Worm (Caenorhabditis elegans) whole organism, young adult: Measurements from ENCODE around the gene lin-52.

ENCODE experiments used
- B0261.1 ChIP-seq: sonication (generic microtip); optimal IDR thresholded peaks from 2 replicates; lab custom pipeline; 2016; ENCODE audit warnings: mild to moderate bottlenecking, missing genetic modification characterization, moderate library complexity, missing compliant biosample characterization
- C17E4.6 ChIP-seq: fragments of 200-800 bp; sonication (Bioruptor generic); IDR thresholded peaks from 2 replicates; pipeline ENCODE4 v1.3.6; 2022; ENCODE audit warnings: missing genetic modification reagents, missing genetic modification characterization, missing compliant biosample characterization
- D2030.7 ChIP-seq: fragments of 200-800 bp; sonication (Bioruptor generic); IDR thresholded peaks from 2 replicates; pipeline ENCODE4 v1.3.6; 2022; ENCODE audit warnings: missing genetic modification reagents, missing genetic modification characterization, missing compliant biosample characterization
- F10E7.11 ChIP-seq: sonication (generic microtip); optimal IDR thresholded peaks from 2 replicates; lab custom pipeline; 2017; ENCODE audit warnings: mild to moderate bottlenecking, missing genetic modification characterization, moderate library complexity, missing compliant biosample characterization
- F33H1.4 ChIP-seq: fragments of 200-800 bp; sonication (Bioruptor generic); IDR thresholded peaks from 2 replicates; pipeline ENCODE4 v1.3.6; 2022; ENCODE audit warnings: missing genetic modification reagents, missing genetic modification characterization, missing compliant biosample characterization
- F39B2.1 ChIP-seq: fragments of 200-800 bp; sonication (Bioruptor generic); IDR thresholded peaks from 2 replicates; pipeline ENCODE4 v1.3.6; 2022; ENCODE audit warnings: missing genetic modification reagents, missing genetic modification characterization, missing compliant biosample characterization
- F52B5.7 ChIP-seq: sonication (generic microtip); optimal IDR thresholded peaks from 2 replicates; lab custom pipeline; 2016; ENCODE audit warnings: mild to moderate bottlenecking, missing genetic modification characterization, missing compliant biosample characterization
- K11D2.4 ChIP-seq: fragments of 200-800 bp; sonication (Bioruptor generic); IDR thresholded peaks from 2 replicates; pipeline ENCODE4 v1.3.6; 2022; ENCODE audit warnings: missing genetic modification reagents, missing genetic modification characterization, missing compliant biosample characterization
- T26A5.8 ChIP-seq: sonication (generic microtip); optimal IDR thresholded peaks from 2 replicates; lab custom pipeline; 2016; ENCODE audit warnings: missing genetic modification characterization, missing compliant biosample characterization
- Y67H2A.10 ChIP-seq: fragments of 200-800 bp; sonication (Bioruptor generic); conservative IDR thresholded peaks from 2 replicates; pipeline ENCODE4 v1.3.6; 2022; ENCODE audit warnings: missing genetic modification reagents, missing genetic modification characterization, missing compliant biosample characterization
- ZK185.1 ChIP-seq: sonication (generic microtip); optimal IDR thresholded peaks from 2 replicates; lab custom pipeline; 2016; ENCODE audit warnings: mild to moderate bottlenecking, missing genetic modification characterization, missing compliant biosample characterization; ENCODE audit not compliant: poor library complexity, severe bottlenecking
- bed-1 ChIP-seq: fragments of 200-800 bp; sonication (Bioruptor generic); IDR thresholded peaks from 2 replicates; pipeline ENCODE4 v1.3.6; 2022; ENCODE audit warnings: missing genetic modification reagents, missing genetic modification characterization, missing compliant biosample characterization
- cebp-2 ChIP-seq: fragments of 200-800 bp; sonication (Bioruptor generic); IDR thresholded peaks from 2 replicates; pipeline ENCODE4 v1.3.6; 2022; ENCODE audit warnings: missing genetic modification characterization, missing compliant biosample characterization
- ceh-91 ChIP-seq: fragments of 200-800 bp; sonication (Bioruptor generic); IDR thresholded peaks from 2 replicates; pipeline ENCODE4 v1.3.6; 2022; ENCODE audit warnings: missing genetic modification reagents, missing genetic modification characterization, missing compliant biosample characterization
- dpff-1 ChIP-seq: sonication (generic microtip); optimal IDR thresholded peaks from 2 replicates; lab custom pipeline; 2017; ENCODE audit warnings: mild to moderate bottlenecking, missing genetic modification characterization, missing compliant biosample characterization
- efl-1 ChIP-seq: fragments of 150-350 bp; optimal IDR thresholded peaks from 2 replicates; lab custom pipeline; 2014; ENCODE audit warnings: missing biosample characterization, missing genetic modification reagents, missing genetic modification characterization
- ekl-4 ChIP-seq: fragments of 200-800 bp; sonication (Bioruptor generic); IDR thresholded peaks from 2 replicates; pipeline ENCODE4 v1.3.6; 2022; ENCODE audit warnings: missing genetic modification reagents, missing genetic modification characterization, missing compliant biosample characterization
- let-607 ChIP-seq, 2 experiments: fragments of 200-800 bp in 1 of 2; sonication (Bioruptor generic) in 1 of 2; sonication (generic microtip) in 1 of 2; optimal IDR thresholded peaks; 2 replicates each; lab custom pipeline; 2016 to 2018; ENCODE audit warnings: mild to moderate bottlenecking in 2 of 2, missing compliant biosample characterization in 2 of 2, missing genetic modification characterization in 2 of 2, moderate library complexity in 2 of 2, missing genotype in 1 of 2
- lin-40 ChIP-seq: sonication (generic microtip); optimal IDR thresholded peaks from 2 replicates; lab custom pipeline; 2016; ENCODE audit warnings: missing genetic modification characterization, mild to moderate bottlenecking, missing compliant biosample characterization, missing genotype, missing genetic modification reagents
- lin-54 ChIP-seq: fragments of 200-800 bp; sonication (Bioruptor generic); optimal IDR thresholded peaks from 2 replicates; lab custom pipeline; 2018; ENCODE audit warnings: mild to moderate bottlenecking, missing genetic modification characterization, missing compliant biosample characterization
- lsl-1 ChIP-seq: fragments of 200-800 bp; sonication (Bioruptor generic); optimal IDR thresholded peaks from 2 replicates; lab custom pipeline; 2018; ENCODE audit warnings: mild to moderate bottlenecking, missing genetic modification characterization, moderate library complexity, missing compliant biosample characterization
- madf-10 ChIP-seq: sonication (generic microtip); optimal IDR thresholded peaks from 2 replicates; lab custom pipeline; 2016; ENCODE audit warnings: mild to moderate bottlenecking, missing genetic modification characterization, missing compliant biosample characterization
- madf-6 ChIP-seq: fragments of 200-800 bp; sonication (Bioruptor generic); IDR thresholded peaks from 2 replicates; pipeline ENCODE4 v1.3.6; 2022; ENCODE audit warnings: missing genetic modification reagents, missing genetic modification characterization, missing compliant biosample characterization
- madf-8 ChIP-seq: fragments of 200-800 bp; sonication (Bioruptor generic); conservative IDR thresholded peaks from 2 replicates; pipeline ENCODE4 v1.3.6; 2022; ENCODE audit warnings: missing genetic modification reagents, missing genetic modification characterization, missing compliant biosample characterization
- mel-28 ChIP-seq: sonication (generic microtip); optimal IDR thresholded peaks from 2 replicates; lab custom pipeline; 2016; ENCODE audit warnings: borderline replicate concordance, mild to moderate bottlenecking, missing genetic modification characterization, missing compliant biosample characterization
- mes-4 ChIP-seq: sonication (generic microtip); optimal IDR thresholded peaks from 2 replicates; lab custom pipeline; 2016; ENCODE audit warnings: missing genotype, missing genetic modification characterization, missing compliant biosample characterization
- nfya-1 ChIP-seq: sonication (generic microtip); optimal IDR thresholded peaks from 2 replicates; lab custom pipeline; 2017; ENCODE audit warnings: antibody characterized with exemption, missing compliant biosample characterization, missing genetic modification characterization, borderline replicate concordance; ENCODE audit not compliant: insufficient read depth
- nfyb-1 ChIP-seq: fragments of 200-800 bp; sonication (Bioruptor generic); IDR thresholded peaks from 2 replicates; pipeline ENCODE4 v1.3.6; 2022; ENCODE audit warnings: missing genetic modification reagents, missing genetic modification characterization, missing compliant biosample characterization
- rcor-1 ChIP-seq: fragments of 200-800 bp; sonication (Bioruptor generic); IDR thresholded peaks from 2 replicates; pipeline ENCODE4 v1.3.6; 2022; ENCODE audit warnings: missing genetic modification reagents, missing genetic modification characterization, missing compliant biosample characterization
- rpc-1 ChIP-seq, 2 experiments: fragments of 150-350 bp in 1 of 2; sonication (generic microtip) in 1 of 2; optimal IDR thresholded peaks; 2 replicates each; lab custom pipeline; 2014 to 2018; ENCODE audit warnings: missing biosample characterization in 1 of 2, missing genetic modification characterization in 1 of 2, missing genetic modification reagents in 1 of 2, missing genotype in 1 of 2
- snpc-1.1 ChIP-seq: sonication (generic microtip); optimal IDR thresholded peaks from 2 replicates; lab custom pipeline; 2017; ENCODE audit warnings: missing genetic modification characterization, mild to moderate bottlenecking, missing compliant biosample characterization, antibody characterized with exemption, moderate library complexity, missing genotype, missing genetic modification reagents; ENCODE audit not compliant: insufficient read depth
- snpc-4 ChIP-seq, 5 experiments: fragments of 150-350 bp in 1 of 5; sonication (generic microtip) in 4 of 5; optimal IDR thresholded peaks; 2 replicates each; lab custom pipeline; 2014 to 2018; ENCODE audit warnings: missing genetic modification characterization in 5 of 5, missing biosample characterization in 3 of 5, antibody characterized with exemption in 2 of 5, mild to moderate bottlenecking in 2 of 5, missing compliant biosample characterization in 2 of 5, missing genotype in 2 of 5, moderate library complexity in 2 of 5, missing genetic modification reagents in 1 of 5
- somi-1 ChIP-seq: fragments of 200-800 bp; sonication (Bioruptor generic); optimal IDR thresholded peaks from 2 replicates; lab custom pipeline; 2018; ENCODE audit warnings: mild to moderate bottlenecking, missing genetic modification characterization, missing compliant biosample characterization
- tbx-9 ChIP-seq: sonication (generic microtip); optimal IDR thresholded peaks from 2 replicates; lab custom pipeline; 2016; ENCODE audit warnings: borderline replicate concordance, missing genetic modification characterization, inconsistent platforms, missing compliant biosample characterization
- tlf-1 ChIP-seq: fragments of 200-800 bp; sonication (Bioruptor generic); optimal IDR thresholded peaks from 2 replicates; lab custom pipeline; 2018; ENCODE audit warnings: mild to moderate bottlenecking, missing genetic modification characterization, missing compliant biosample characterization
- unc-130 ChIP-seq: sonication (generic microtip); optimal IDR thresholded peaks from 2 replicates; lab custom pipeline; 2016; ENCODE audit warnings: missing genetic modification reagents, missing genetic modification characterization, missing compliant biosample characterization
- unc-62 ChIP-seq: fragments of 150-350 bp; optimal IDR thresholded peaks from 2 replicates; lab custom pipeline; 2014; ENCODE audit warnings: missing biosample characterization, missing genetic modification reagents, missing genetic modification characterization
- zim-3 ChIP-seq: sonication (generic microtip); optimal IDR thresholded peaks from 2 replicates; lab custom pipeline; 2017; ENCODE audit warnings: mild to moderate bottlenecking, missing genetic modification characterization, moderate library complexity, missing compliant biosample characterization

lin-52 gene

ce11 chrIII:9846093-9846492, 21.5 kb upstream of the lin-52 start, which contains the start of gene K11H3.2:
TSS of gene K11H3.2 (plus strand) at chrIII:9846393.
- no peak for TF ChIP-seq zim-3 (tag; lab: Kevin White, UChicago)
- TF ChIP-seq rcor-1 (GFP tag; lab: Robert Waterston, UW), result no peak
- peak; percentile 13 for TF ChIP-seq lsl-1 (GFP tag; lab: Kevin White, UChicago)

- TF ChIP-seq mel-28 (tag; lab: Kevin White, UChicago), result no peak
- TF ChIP-seq cebp-2 (GFP tag; lab: Robert Waterston, UW), result no peak
- TF ChIP-seq snpc-1.1 (tag; lab: Kevin White, UChicago), result no peak
- no peak for TF ChIP-seq let-607 (tag; optimal IDR thresholded peaks at IDR 0.05; lab: Kevin White, UChicago)
- no peak for TF ChIP-seq efl-1 (GFP tag; lab: Kevin White, UChicago)
- TF ChIP-seq ZK185.1 (tag; lab: Kevin White, UChicago), result no peak
- TF ChIP-seq mes-4, result no peak
- no peak for TF ChIP-seq ekl-4
- TF ChIP-seq nfya-1 (tag; lab: Kevin White, UChicago), result no peak
- TF ChIP-seq somi-1, result no peak
Observed at ce11 chrIII:9843715-9844114, 19.2 kb upstream of the lin-52 start, which contains the start of gene K11H3.5. TSS of gene K11H3.5 (plus strand) at chrIII:9843768.

ce11 chrIII:9834888-9835287, 10.3 kb upstream of the lin-52 start, which contains the start of gene K11H3.8:
TSS of gene K11H3.8 (plus strand) at chrIII:9835188.
- TF ChIP-seq tlf-1 (GFP tag; lab: Kevin White, UChicago) (no peak), lin-54 (GFP tag; lab: Kevin White, UChicago) (no peak), K11D2.4 (GFP tag; lab: Robert Waterston, UW) (no peak), efl-1 (GFP tag; lab: Kevin White, UChicago) (no peak)

ce11 chrIII:9832569-9832968, 8.0 kb upstream of the lin-52 start:
- TF ChIP-seq tbx-9 (tag; lab: Kevin White, UChicago) (no peak), unc-130 (GFP tag; lab: Kevin White, UChicago) (peak; percentile 43), F33H1.4 (GFP tag; lab: Robert Waterston, UW) (peak; percentile 52), F52B5.7 (no peak), lsl-1 (GFP tag; lab: Kevin White, UChicago) (peak; percentile 83), madf-6 (GFP tag; lab: Robert Waterston, UW) (peak; percentile 59; the same call in 1 of the 2 replicates), madf-8 (GFP tag; lab: Robert Waterston, UW) (peak; percentile 52), tlf-1 (GFP tag; lab: Kevin White, UChicago) (no peak), bed-1 (GFP tag; lab: Robert Waterston, UW) (no peak), snpc-4 (GFP tag; optimal IDR thresholded peaks at IDR 0.05; lab: Kevin White, UChicago) (no peak), snpc-4 (tag; optimal IDR thresholded peaks at IDR 0.05; lab: Kevin White, UChicago) (peak in 1 of 4 experiments; percentile 11), D2030.7 (GFP tag; lab: Robert Waterston, UW) (peak; percentile 20; the same call in 1 of the 2 replicates)
- TF ChIP-seq, all 124 proteins: peak for 7

ce11 chrIII:9830502-9830901, 6.0 kb upstream of the lin-52 start, which contains the start of gene ZK632.12:
TSS of gene ZK632.12 (plus strand) at chrIII:9830802.
- TF ChIP-seq nfyb-1 (GFP tag; lab: Robert Waterston, UW) (no peak), unc-62 (GFP tag; lab: Kevin White, UChicago) (no peak), ZK185.1 (tag; lab: Kevin White, UChicago) (no peak), mel-28 (tag; lab: Kevin White, UChicago) (no peak), rpc-1 (optimal IDR thresholded peaks at IDR 0.05; lab: Kevin White, UChicago) (no peak), rpc-1 (tag; optimal IDR thresholded peaks at IDR 0.05; lab: Kevin White, UChicago) (no peak), C17E4.6 (GFP tag; lab: Robert Waterston, UW) (no peak), B0261.1 (tag; lab: Kevin White, UChicago) (no peak), Y67H2A.10 (GFP tag; lab: Robert Waterston, UW) (no peak), ceh-91 (GFP tag; lab: Robert Waterston, UW) (no peak), F10E7.11 (tag; lab: Kevin White, UChicago) (no peak), mes-4 (no peak), madf-8 (GFP tag; lab: Robert Waterston, UW) (no peak), dpff-1 (tag; lab: Kevin White, UChicago) (no peak), T26A5.8 (tag; lab: Kevin White, UChicago) (no peak), madf-10 (tag; lab: Kevin White, UChicago) (no peak), lin-40 (tag; lab: Kevin White, UChicago) (no peak), F39B2.1 (GFP tag; lab: Robert Waterston, UW) (no peak)
